Worm (Caenorhabditis elegans) whole organism, late embryonic: ENCODE results near the gene fipr-29.

Experiments used
- fkh-10 ChIP-seq: fragments of 150-350 bp; optimal IDR thresholded peaks from 2 replicates; lab custom pipeline; 2014; ENCODE audit warnings: missing biosample characterization, missing genetic modification reagents, missing genetic modification characterization
- hlh-30 ChIP-seq: sonication (generic microtip); optimal IDR thresholded peaks from 2 replicates; lab custom pipeline; 2017; ENCODE audit warnings: antibody characterized with exemption, missing genetic modification characterization, missing compliant biosample characterization; ENCODE audit not compliant: insufficient read depth
- sox-2 ChIP-seq: fragments of 200-800 bp; sonication (Bioruptor generic); IDR thresholded peaks from 2 replicates; pipeline ENCODE4 v1.3.6; 2022; ENCODE audit warnings: missing genetic modification reagents, missing genetic modification characterization, missing compliant biosample characterization
- tbx-2 ChIP-seq: sonication (generic microtip); optimal IDR thresholded peaks from 2 replicates; lab custom pipeline; 2016; ENCODE audit warnings: missing genetic modification characterization, missing compliant biosample characterization

ce11 chrIII:3061289-3061688, 1.1 kb upstream of the fipr-29 start:
- no peak for TF ChIP-seq tbx-2 (tag; lab: Kevin White, UChicago)
- TF ChIP-seq sox-2: no peak
- TF ChIP-seq fkh-10 (GFP tag; lab: Kevin White, UChicago): no peak
- TF ChIP-seq hlh-30 (tag; lab: Kevin White, UChicago): no peak
